Worm (Caenorhabditis elegans): ENCODE results near the gene clec-22.

Gene clec-22

ce11 chrV:16882260-16882918 is 24.2 kb downstream of the clec-22 start, which contains the start of the genes F09C6.11 and F09C6.12:
Gene F09C6.11, minus strand, starts transcription at chrV:16882310.
Gene F09C6.12, plus strand, starts transcription at chrV:16882868.
- TF ChIP-seq R02D3.7 (tag; optimal IDR thresholded peaks at IDR 0.05) (no peak), blmp-1 (tag; optimal IDR thresholded peaks at IDR 0.05; ENCODE audit: insufficient read depth) (no peak), ztf-1 (GFP tag; conservative IDR thresholded peaks at IDR 0.05) (no peak), fos-1 (tag; optimal IDR thresholded peaks at IDR 0.05) (no peak), nhr-77 (tag; optimal IDR thresholded peaks at IDR 0.05) (no peak), ztf-4 (tag; optimal IDR thresholded peaks at IDR 0.05) (no peak), dmd-4 (tag; optimal IDR thresholded peaks at IDR 0.05) (no peak), gmeb-1 (tag; optimal IDR thresholded peaks at IDR 0.05) (no peak), elt-3 (tag; optimal IDR thresholded peaks at IDR 0.05) (no peak), mdl-1 (tag; optimal IDR thresholded peaks at IDR 0.05) (no peak), nhr-6 (tag; optimal IDR thresholded peaks at IDR 0.05) (no peak)

- TF ChIP-seq sma-9 (GFP tag; optimal IDR thresholded peaks at IDR 0.05) (no peak), sma-9 (tag; optimal IDR thresholded peaks at IDR 0.05) (no peak), mab-5 (tag; optimal IDR thresholded peaks at IDR 0.05) (no peak), lin-13 (GFP tag; optimal IDR thresholded peaks at IDR 0.05) (no peak), Y55F3AM.14 (GFP tag; optimal IDR thresholded peaks at IDR 0.05) (no peak), unc-39 (tag; optimal IDR thresholded peaks at IDR 0.05) (no peak), ztf-1 (GFP tag; conservative IDR thresholded peaks at IDR 0.05) (no peak), lsy-2 (tag; optimal IDR thresholded peaks at IDR 0.05) (no peak), alr-1 (tag; optimal IDR thresholded peaks at IDR 0.05) (no peak), ZK546.5 (tag; optimal IDR thresholded peaks at IDR 0.05) (no peak), lin-11 (tag; optimal IDR thresholded peaks at IDR 0.05) (no peak), nhr-25 (tag; optimal IDR thresholded peaks at IDR 0.05) (no peak), blmp-1 (tag; optimal IDR thresholded peaks at IDR 0.05; ENCODE audit: insufficient read depth) (no peak), ama-1 (optimal IDR thresholded peaks at IDR 0.05) (no peak)
Measured at ce11 chrV:16884744-16885143, 26.5 kb downstream of the clec-22 start, which contains the start of gene F09C6.13. Gene F09C6.13, plus strand, starts transcription at chrV:16885044.

- TF ChIP-seq unc-39 (tag; optimal IDR thresholded peaks at IDR 0.05), result no peak
- no peak for TF ChIP-seq nhr-129 (tag; optimal IDR thresholded peaks at IDR 0.05)
- TF ChIP-seq ZK546.5 (tag; optimal IDR thresholded peaks at IDR 0.05), result no peak
- no peak for TF ChIP-seq snpc-4 (tag; optimal IDR thresholded peaks at IDR 0.05)
- TF ChIP-seq mbf-1 (tag; optimal IDR thresholded peaks at IDR 0.05), result no peak
- no peak for TF ChIP-seq gmeb-1 (tag; optimal IDR thresholded peaks at IDR 0.05)
Measured at ce11 chrV:16888788-16889325, 30.6 kb downstream of the clec-22 start, which contains the start of the genes ifas-2 and fbxa-44. Gene ifas-2, minus strand, starts transcription at chrV:16888888. Gene fbxa-44, plus strand, starts transcription at chrV:16889275.

- TF ChIP-seq unc-62 (GFP tag; optimal IDR thresholded peaks at IDR 0.05) (no peak), blmp-1 (tag; optimal IDR thresholded peaks at IDR 0.05; ENCODE audit: insufficient read depth) (no peak), sem-4 (tag; optimal IDR thresholded peaks at IDR 0.05) (no peak), nhr-129 (tag; optimal IDR thresholded peaks at IDR 0.05) (no peak), mbf-1 (tag; optimal IDR thresholded peaks at IDR 0.05) (no peak), unc-39 (tag; optimal IDR thresholded peaks at IDR 0.05) (no peak), lsy-2 (tag; optimal IDR thresholded peaks at IDR 0.05) (no peak), mdl-1 (tag; optimal IDR thresholded peaks at IDR 0.05) (no peak), ceh-16 (tag; optimal IDR thresholded peaks at IDR 0.05) (no peak)
Measured at ce11 chrV:16893440-16893839, 35.2 kb downstream of the clec-22 start, which contains the start of gene F09C6.15. Gene F09C6.15, plus strand, starts transcription at chrV:16893740.

ce11 chrV:16899355-16899754 is 41.1 kb downstream of the clec-22 start, which contains the start of gene fbxa-45:
Gene fbxa-45, minus strand, starts transcription at chrV:16899455.
- TF ChIP-seq peb-1 (tag; optimal IDR thresholded peaks at IDR 0.05) (no peak), alr-1 (tag; optimal IDR thresholded peaks at IDR 0.05) (no peak), egl-27 (tag; optimal IDR thresholded peaks at IDR 0.05) (no peak), ztf-11 (tag; optimal IDR thresholded peaks at IDR 0.05) (no peak), lin-11 (tag; optimal IDR thresholded peaks at IDR 0.05) (no peak), nhr-11 (tag; optimal IDR thresholded peaks at IDR 0.05) (no peak), gmeb-1 (tag; optimal IDR thresholded peaks at IDR 0.05) (no peak), nhr-21 (tag; optimal IDR thresholded peaks at IDR 0.05) (no peak), unc-39 (tag; optimal IDR thresholded peaks at IDR 0.05) (no peak), nhr-25 (tag; optimal IDR thresholded peaks at IDR 0.05) (no peak), nhr-237 (tag; optimal IDR thresholded peaks at IDR 0.05) (no peak), aly-2 (tag; optimal IDR thresholded peaks at IDR 0.05) (no peak), unc-55 (GFP tag; optimal IDR thresholded peaks at IDR 0.05) (no peak), sma-3 (GFP tag; optimal IDR thresholded peaks at IDR 0.05) (no peak), nhr-23 (tag; optimal IDR thresholded peaks at IDR 0.05) (no peak), Y55F3AM.14 (GFP tag; optimal IDR thresholded peaks at IDR 0.05) (no peak), ztf-4 (tag; optimal IDR thresholded peaks at IDR 0.05) (no peak)
